Worm (Caenorhabditis elegans): ENCODE results near the gene W01H2.2.

The W01H2.2 gene

ce11 chrX:4193080-4193479, 25.2 kb downstream of the W01H2.2 start (continued):
- TF ChIP-seq lin-29 (GFP tag; IDR thresholded peaks at IDR 0.05) (no peak), dmd-8 (GFP tag; IDR thresholded peaks at IDR 0.05) (no peak), nhr-111 (GFP tag; optimal IDR thresholded peaks at IDR 0.05) (no peak), mep-1 (tag; optimal IDR thresholded peaks at IDR 0.05) (peak; percentile 68), daf-19 (GFP tag; conservative IDR thresholded peaks at IDR 0.05) (no peak), gei-8 (GFP tag; optimal IDR thresholded peaks at IDR 0.05) (no peak), ces-1 (GFP tag; optimal IDR thresholded peaks at IDR 0.05) (no peak), daf-16 (GFP tag; optimal IDR thresholded peaks at IDR 0.05) (peak in 1 of 2 experiments; percentile 21), daf-16 (tag; optimal IDR thresholded peaks at IDR 0.05) (peak; percentile 28), nhr-41 (GFP tag; IDR thresholded peaks at IDR 0.05) (no peak), mdt-29 (GFP tag; IDR thresholded peaks at IDR 0.05) (no peak), lin-38 (GFP tag; IDR thresholded peaks at IDR 0.05) (peak; percentile 37; the same call in 1 of the 2 replicates), T26A8.4 (GFP tag; IDR thresholded peaks at IDR 0.05) (peak; percentile 64; the same call in 1 of the 2 replicates), snpc-1.2 (GFP tag; IDR thresholded peaks at IDR 0.05) (no peak), F44E2.7 (GFP tag; IDR thresholded peaks at IDR 0.05) (no peak), dmd-9 (GFP tag; IDR thresholded peaks at IDR 0.05) (no peak), F10B5.3 (tag; optimal IDR thresholded peaks at IDR 0.05) (no peak), duxl-1 (tag; optimal IDR thresholded peaks at IDR 0.05; ENCODE audit: poor library complexity) (no peak), dmd-6 (GFP tag; IDR thresholded peaks at IDR 0.05) (peak; percentile 41), pha-4 (GFP tag; IDR thresholded peaks at IDR 0.05) (peak; percentile 48; the same call in 1 of the 2 replicates), pha-4 (tag; optimal IDR thresholded peaks at IDR 0.05) (no peak), zfp-3 (GFP tag; conservative IDR thresholded peaks at IDR 0.05) (peak; percentile 82), aly-2 (tag; optimal IDR thresholded peaks at IDR 0.05) (peak; percentile 60), hmg-1.1 (GFP tag; IDR thresholded peaks at IDR 0.05) (0 out of 2 replicates have a peak, but pooled peaks have one; percentile 20), hif-1 (tag; optimal IDR thresholded peaks at IDR 0.05) (no peak), ceh-44 (GFP tag; IDR thresholded peaks at IDR 0.05) (no peak), lsy-2 (tag; optimal IDR thresholded peaks at IDR 0.05) (no peak), lin-1 (GFP tag; IDR thresholded peaks at IDR 0.05) (peak; percentile 28; the same call in 1 of the 2 replicates), unc-62 (GFP tag; optimal IDR thresholded peaks at IDR 0.05 in 1 of 2) (no peak), unc-62 (tag; optimal IDR thresholded peaks at IDR 0.05) (no peak), mxl-2 (GFP tag; conservative IDR thresholded peaks at IDR 0.05) (no peak), arid-1 (GFP tag; conservative IDR thresholded peaks at IDR 0.05) (no peak), nhr-6 (tag; optimal IDR thresholded peaks at IDR 0.05) (no peak), lin-13 (GFP tag; optimal IDR thresholded peaks at IDR 0.05) (no peak), jun-1 (tag; optimal IDR thresholded peaks at IDR 0.05) (peak; percentile 24), unc-39 (tag; optimal IDR thresholded peaks at IDR 0.05) (no peak), nhr-28 (tag; optimal IDR thresholded peaks at IDR 0.05) (peak; percentile 3), tag-97 (GFP tag; IDR thresholded peaks at IDR 0.05) (no peak), nhr-48 (tag; optimal IDR thresholded peaks at IDR 0.05) (peak; percentile 12), zip-2 (tag; optimal IDR thresholded peaks at IDR 0.05) (peak; percentile 27), sdz-12 (GFP tag; optimal IDR thresholded peaks at IDR 0.05) (no peak), skn-1 (tag; optimal IDR thresholded peaks at IDR 0.05) (no peak), hlh-11 (tag; optimal IDR thresholded peaks at IDR 0.05) (peak; percentile 39), dve-1 (tag; optimal IDR thresholded peaks at IDR 0.05; ENCODE audit: insufficient read depth) (peak; percentile 18), Y105C5A.15 (GFP tag; IDR thresholded peaks at IDR 0.05) (0 out of 2 replicates have a peak, but pooled peaks have one; percentile 22)
